Fruit fly (Drosophila melanogaster) whole organism, pupa: ENCODE data around the gene CG15283.

Experiments
- CG10348 ChIP-seq: fragments of 200-800 bp; sonication (Bioruptor generic); IDR thresholded peaks from 2 replicates; pipeline ENCODE4 v1.3.6; 2022; ENCODE audit warnings: missing biosample characterization, missing genetic modification characterization
- CG12605 ChIP-seq: fragments of 200-800 bp; sonication (Bioruptor generic); IDR thresholded peaks from 2 replicates; pipeline ENCODE4 v1.3.6; 2022; ENCODE audit warnings: missing biosample characterization, missing genetic modification characterization
- CG13204 ChIP-seq: fragments of 200-800 bp; sonication (Bioruptor generic); optimal IDR thresholded peaks from 2 replicates; lab custom pipeline; 2018; ENCODE audit warnings: missing biosample characterization, mild to moderate bottlenecking, missing genetic modification characterization, moderate library complexity
- CG14655 ChIP-seq: fragments of 200-800 bp; sonication (Bioruptor generic); optimal IDR thresholded peaks from 3 replicates; lab custom pipeline; 2017; ENCODE audit warnings: mild to moderate bottlenecking, missing biosample characterization, missing genetic modification reagents, missing genetic modification characterization
- CG15710 ChIP-seq: fragments of 200-800 bp; sonication (Bioruptor generic); optimal IDR thresholded peaks from 2 replicates; lab custom pipeline; 2018; ENCODE audit warnings: missing biosample characterization, mild to moderate bottlenecking, missing genetic modification characterization, moderate library complexity
- CG17806 ChIP-seq: fragments of 200-800 bp; sonication (Bioruptor generic); optimal IDR thresholded peaks from 2 replicates; lab custom pipeline; 2018; ENCODE audit warnings: missing biosample characterization, mild to moderate bottlenecking, missing genetic modification characterization, moderate library complexity
- CG32121 ChIP-seq: fragments of 200-800 bp; sonication (Bioruptor generic); IDR thresholded peaks from 2 replicates; pipeline ENCODE4 v1.3.6; 2022; ENCODE audit warnings: missing biosample characterization, missing genetic modification characterization
- CG34367 ChIP-seq: fragments of 200-800 bp; sonication (Bioruptor generic); optimal IDR thresholded peaks from 2 replicates; lab custom pipeline; 2018; ENCODE audit warnings: missing biosample characterization, mild to moderate bottlenecking, missing genetic modification characterization
- CG4496 ChIP-seq: fragments of 200-800 bp; sonication (Bioruptor generic); IDR thresholded peaks from 3 replicates; pipeline ENCODE4 v1.3.6; 2022; ENCODE audit warnings: missing biosample characterization, missing genetic modification characterization
- CG8159 ChIP-seq: fragments of 200-800 bp; sonication (Bioruptor generic); optimal IDR thresholded peaks from 3 replicates; lab custom pipeline; 2018; ENCODE audit warnings: missing biosample characterization, mild to moderate bottlenecking, missing genetic modification characterization, moderate library complexity
- CG8301 ChIP-seq: fragments of 200-800 bp; sonication (Bioruptor generic); optimal IDR thresholded peaks from 2 replicates; lab custom pipeline; 2018; ENCODE audit warnings: missing biosample characterization, mild to moderate bottlenecking, missing genetic modification characterization
- CG9948 ChIP-seq: fragments of 200-800 bp; sonication (Bioruptor generic); optimal IDR thresholded peaks from 2 replicates; lab custom pipeline; 2018; ENCODE audit warnings: missing biosample characterization, mild to moderate bottlenecking, missing genetic modification characterization, moderate library complexity
- D1 ChIP-seq: fragments of 200-800 bp; sonication (Bioruptor generic); optimal IDR thresholded peaks from 2 replicates; lab custom pipeline; 2018; ENCODE audit warnings: missing biosample characterization, mild to moderate bottlenecking, missing genetic modification characterization, moderate library complexity
- EcR ChIP-seq: fragments of 200-800 bp; sonication (Bioruptor generic); optimal IDR thresholded peaks from 3 replicates; lab custom pipeline; 2019; ENCODE audit warnings: missing biosample characterization, missing genetic modification characterization, mild to moderate bottlenecking, moderate library complexity, missing genetic modification reagents
- Ets98B ChIP-seq: fragments of 200-800 bp; sonication (Bioruptor generic); IDR thresholded peaks from 2 replicates; pipeline ENCODE4 v1.3.6; 2022; ENCODE audit warnings: missing biosample characterization, missing genetic modification characterization
- Pif1A ChIP-seq: fragments of 200-800 bp; sonication (Bioruptor generic); optimal IDR thresholded peaks from 3 replicates; lab custom pipeline; 2016; ENCODE audit warnings: missing biosample characterization, missing genetic modification characterization
- Pif1B ChIP-seq: fragments of 200-800 bp; sonication (Bioruptor generic); optimal IDR thresholded peaks from 3 replicates; lab custom pipeline; 2016; ENCODE audit warnings: missing biosample characterization, missing genetic modification characterization
- Snoo ChIP-seq: fragments of 200-800 bp; sonication (Bioruptor generic); optimal IDR thresholded peaks from 3 replicates; lab custom pipeline; 2017; ENCODE audit warnings: missing biosample characterization, mild to moderate bottlenecking, missing genetic modification characterization, inconsistent platforms
- fd96Ca ChIP-seq: fragments of 200-800 bp; sonication (Bioruptor generic); IDR thresholded peaks from 3 replicates; pipeline ENCODE4 v1.3.6; 2022; ENCODE audit warnings: missing biosample characterization, missing genetic modification characterization
- gl ChIP-seq: fragments of 200-800 bp; sonication (Bioruptor generic); optimal IDR thresholded peaks from 2 replicates; lab custom pipeline; 2018; ENCODE audit warnings: missing biosample characterization, mild to moderate bottlenecking, missing genetic modification characterization
- rn ChIP-seq: fragments of 200-800 bp; sonication (Bioruptor generic); IDR thresholded peaks from 2 replicates; pipeline ENCODE4 v1.3.6; 2022; ENCODE audit warnings: missing biosample characterization, missing genetic modification characterization

Gene CG15283

dm6 chr2L:14490097-14491070 lies 39.7 kb upstream of the CG15283 start, which contains the start of gene noc:
Gene noc (plus strand): TSS chr2L:14490859.
- peak; percentile 10; the same call in 2 of the 3 replicates for TF ChIP-seq fd96Ca (GFP tag; lab: Robert Waterston, UW)
- no peak for TF ChIP-seq D1 (tag; lab: Kevin White, UChicago)
- TF ChIP-seq CG10348: no peak
- TF ChIP-seq CG15710 (tag; lab: Kevin White, UChicago): peak; percentile 9
- peak; percentile 63; the same call in 1 of the 2 replicates for TF ChIP-seq CG12605 (GFP tag; lab: Robert Waterston, UW)
- TF ChIP-seq Pif1B (GFP tag; lab: Kevin White, UChicago): peak; percentile 39
- TF ChIP-seq CG4496 (GFP tag; lab: Robert Waterston, UW): peak; percentile 58; the same call in 2 of the 3 replicates
- no peak for TF ChIP-seq CG9948
- TF ChIP-seq CG8301 (tag; lab: Kevin White, UChicago): no peak
- TF ChIP-seq rn (GFP tag; lab: Robert Waterston, UW): no peak
- no peak for TF ChIP-seq gl (tag; lab: Kevin White, UChicago)
- TF ChIP-seq CG34367 (tag; lab: Kevin White, UChicago): no peak
- TF ChIP-seq CG13204 (GFP tag; lab: Kevin White, UChicago): peak; percentile 49
- TF ChIP-seq CG14655 (GFP tag; lab: Kevin White, UChicago): no peak
- TF ChIP-seq Snoo (tag; lab: Kevin White, UChicago): no peak
- peak; percentile 18 for TF ChIP-seq CG17806
- TF ChIP-seq EcR: peak; percentile 41
- TF ChIP-seq Pif1A (GFP tag; lab: Kevin White, UChicago): peak; percentile 43
- peak; percentile 52 for TF ChIP-seq Ets98B (GFP tag; lab: Robert Waterston, UW)
- TF ChIP-seq CG8159 (tag; lab: Kevin White, UChicago): peak; percentile 13
- no peak; the same call in 1 of the 2 replicates for TF ChIP-seq CG32121 (GFP tag; lab: Robert Waterston, UW)

- no peak for TF ChIP-seq CG9948
- no peak for TF ChIP-seq CG34367 (tag; lab: Kevin White, UChicago)
- TF ChIP-seq Pif1B (GFP tag; lab: Kevin White, UChicago): no peak
- TF ChIP-seq CG10348: no peak
- no peak for TF ChIP-seq CG8159 (tag; lab: Kevin White, UChicago)
- TF ChIP-seq CG17806: no peak
- no peak for TF ChIP-seq rn (GFP tag; lab: Robert Waterston, UW)
- no peak for TF ChIP-seq CG32121 (GFP tag; lab: Robert Waterston, UW)
- no peak for TF ChIP-seq gl (tag; lab: Kevin White, UChicago)
- TF ChIP-seq Ets98B (GFP tag; lab: Robert Waterston, UW): no peak
- TF ChIP-seq CG14655 (GFP tag; lab: Kevin White, UChicago): no peak
- no peak for TF ChIP-seq CG4496 (GFP tag; lab: Robert Waterston, UW)
- TF ChIP-seq CG15710 (tag; lab: Kevin White, UChicago): no peak
- no peak for TF ChIP-seq Pif1A (GFP tag; lab: Kevin White, UChicago)
These were observed 38.2 kb upstream of the CG15283 start for dm6 chr2L:14488866-14489462.

dm6 chr2L:14488083-14488482 lies 37.4 kb upstream of the CG15283 start:
- TF ChIP-seq Ets98B (GFP tag; lab: Robert Waterston, UW): no peak
- TF ChIP-seq CG17806: no peak
- TF ChIP-seq CG32121 (GFP tag; lab: Robert Waterston, UW): no peak
- no peak for TF ChIP-seq CG14655 (GFP tag; lab: Kevin White, UChicago)
- no peak for TF ChIP-seq EcR
- TF ChIP-seq CG12605 (GFP tag; lab: Robert Waterston, UW): no peak
- TF ChIP-seq, all 21 proteins: peak for 0

dm6 chr2L:14486066-14486753 lies 35.5 kb upstream of the CG15283 start:
- TF ChIP-seq CG8159 (tag; lab: Kevin White, UChicago) (no peak), CG14655 (GFP tag; lab: Kevin White, UChicago) (no peak), CG4496 (GFP tag; lab: Robert Waterston, UW) (no peak)

- TF ChIP-seq Pif1A (GFP tag; lab: Kevin White, UChicago) (no peak), CG14655 (GFP tag; lab: Kevin White, UChicago) (no peak), Snoo (tag; lab: Kevin White, UChicago) (no peak), CG13204 (GFP tag; lab: Kevin White, UChicago) (no peak)
- TF ChIP-seq, all 21 proteins: peak for 0
These were observed 34.1 kb upstream of the CG15283 start for dm6 chr2L:14484872-14485271.
